Worm (Caenorhabditis elegans): ENCODE measurements around the gene C15H9.3.

- TF ChIP-seq mep-1 (tag; optimal IDR thresholded peaks at IDR 0.05) (no peak), lsy-2 (tag; optimal IDR thresholded peaks at IDR 0.05) (no peak), snpc-4 (tag; optimal IDR thresholded peaks at IDR 0.05) (no peak), zip-8 (tag; optimal IDR thresholded peaks at IDR 0.05) (no peak), blmp-1 (tag; optimal IDR thresholded peaks at IDR 0.05) (no peak), nhr-76 (tag; optimal IDR thresholded peaks at IDR 0.05) (no peak), unc-39 (tag; optimal IDR thresholded peaks at IDR 0.05) (no peak), ztf-11 (tag; optimal IDR thresholded peaks at IDR 0.05) (no peak), nhr-237 (tag; optimal IDR thresholded peaks at IDR 0.05) (no peak), unc-62 (GFP tag; optimal IDR thresholded peaks at IDR 0.05) (no peak), lin-13 (tag; optimal IDR thresholded peaks at IDR 0.05) (no peak), elt-3 (tag; optimal IDR thresholded peaks at IDR 0.05) (no peak), nhr-12 (tag; optimal IDR thresholded peaks at IDR 0.05) (no peak)
Measured at ce11 chrX:6075209-6075608, 40.4 kb upstream of the C15H9.3 start, which contains the start of gene lgc-58.

Data from whole organism, mixed stage, embryonic.